Fruit fly (Drosophila melanogaster) whole organism, adult: ENCODE measurements around the gene CG7497.

Experiments
- CG11617 ChIP-seq: fragments of 200-800 bp; sonication (Bioruptor generic); optimal IDR thresholded peaks from 2 replicates; lab custom pipeline; 2017; ENCODE audit warnings: mild to moderate bottlenecking, missing biosample characterization, missing genetic modification reagents, missing genetic modification characterization
- CG12768 ChIP-seq: fragments of 200-800 bp; sonication (Bioruptor generic); optimal IDR thresholded peaks from 2 replicates; lab custom pipeline; 2017; ENCODE audit warnings: missing biosample characterization, missing genetic modification characterization, mild to moderate bottlenecking, moderate library complexity, missing genetic modification reagents
- CG1620 ChIP-seq: fragments of 200-800 bp; sonication (Bioruptor generic); optimal IDR thresholded peaks from 2 replicates; lab custom pipeline; 2016; ENCODE audit warnings: missing biosample characterization, missing genetic modification characterization
- Hr96 ChIP-seq: fragments of 200-800 bp; sonication (Bioruptor generic); optimal IDR thresholded peaks from 2 replicates; lab custom pipeline; 2016; ENCODE audit warnings: missing biosample characterization, missing genetic modification characterization
- bab1 ChIP-seq: fragments of 200-800 bp; sonication (Bioruptor generic); optimal IDR thresholded peaks from 3 replicates; lab custom pipeline; 2019; ENCODE audit warnings: missing biosample characterization, mild to moderate bottlenecking, missing genetic modification characterization, moderate library complexity
- cic ChIP-seq: fragments of 200-800 bp; sonication (Bioruptor generic); optimal IDR thresholded peaks from 2 replicates; lab custom pipeline; 2017; ENCODE audit warnings: missing biosample characterization, mild to moderate bottlenecking, missing genetic modification characterization, moderate library complexity
- cnc ChIP-seq, 2 experiments: fragments of >200 bp; optimal IDR thresholded peaks; 2 replicates each; lab custom pipeline; 2017
- kay ChIP-seq: fragments of 200-800 bp; sonication (Bioruptor generic); peaks from one replicate; lab custom pipeline; 2016; ENCODE audit warnings: missing biosample characterization, missing genetic modification characterization, borderline replicate concordance
- tj ChIP-seq: fragments of 200-800 bp; sonication (Bioruptor generic); optimal IDR thresholded peaks from 3 replicates; lab custom pipeline; 2017; ENCODE audit warnings: missing biosample characterization, mild to moderate bottlenecking, missing genetic modification characterization, moderate library complexity

dm6 chr3L:17657728-17658379 is 24.6 kb downstream of the CG7497 start:
- peak; percentile 4 for TF ChIP-seq bab1 (GFP tag; lab: Kevin White, UChicago)
- TF ChIP-seq tj (GFP tag; lab: Kevin White, UChicago): peak; percentile 39
- TF ChIP-seq cnc (optimal IDR thresholded peaks at IDR 0.05; lab: Kevin White, UChicago): no peak
- peak; percentile 50 for TF ChIP-seq CG12768 (GFP tag; lab: Kevin White, UChicago)
- TF ChIP-seq cic (GFP tag; lab: Kevin White, UChicago): peak; percentile 19
- no peak for TF ChIP-seq CG1620 (GFP tag; lab: Kevin White, UChicago)
- no peak for TF ChIP-seq Hr96 (GFP tag; lab: Kevin White, UChicago)
- TF ChIP-seq kay: no peak
- TF ChIP-seq CG11617 (GFP tag; lab: Kevin White, UChicago): peak; percentile 44
